Worm (Caenorhabditis elegans): ENCODE results near the gene C05D12.4.

ce11 chrII:11443128-11443527, 11.4 kb downstream of the C05D12.4 start:
- TF ChIP-seq him-1 (tag; optimal IDR thresholded peaks at IDR 0.05), result no peak
- no peak for TF ChIP-seq W03F9.2 (tag; optimal IDR thresholded peaks at IDR 0.05)
